Worm (Caenorhabditis elegans) whole organism, L4/young adult: ENCODE data around the gene srbc-79.
"Not testable (repeated sequence)": the region's sequence is repeated elsewhere in the genome, so short reads cannot be mapped to it uniquely, and the experiment has no call there.

ENCODE experiments used
- W03F9.2 ChIP-seq: fragments of 150-350 bp; optimal IDR thresholded peaks from 2 replicates; lab custom pipeline; 2014; ENCODE audit warnings: missing biosample characterization, missing genetic modification characterization
- dao-5 ChIP-seq: sonication (generic microtip); optimal IDR thresholded peaks from 2 replicates; lab custom pipeline; 2016; ENCODE audit warnings: missing genotype, missing genetic modification characterization, moderate library complexity, missing compliant biosample characterization
- him-1 ChIP-seq: sonication (generic microtip); optimal IDR thresholded peaks from 2 replicates; lab custom pipeline; 2016; ENCODE audit warnings: missing genotype, missing genetic modification reagents, missing genetic modification characterization, missing compliant biosample characterization

srbc-79 gene

DNA sequence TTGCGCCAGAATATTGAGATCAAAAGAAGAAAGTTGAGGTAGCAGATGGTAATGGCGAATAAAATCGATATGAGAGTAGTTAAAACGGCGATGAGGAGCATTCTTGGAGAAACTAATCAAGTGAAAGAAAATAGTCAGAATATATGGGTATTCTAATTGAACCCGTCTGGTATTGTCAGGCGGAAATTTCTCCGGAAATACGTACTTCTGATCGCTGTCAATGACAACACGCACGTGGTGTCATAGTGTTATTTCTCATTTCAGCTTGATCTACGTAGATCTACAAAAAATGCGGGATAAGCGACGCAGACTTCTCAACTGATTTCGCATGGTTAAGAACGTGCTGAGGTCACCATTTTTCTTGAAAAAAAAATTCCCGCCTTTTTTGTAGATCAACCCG is at the start of gene srbc-79:
TSS of gene srbc-79 (minus strand) at position 101 of the 400 bp plus-strand sequence.
- TF ChIP-seq dao-5 (no peak), him-1 (tag; lab: Kevin White, UChicago) (no peak), W03F9.2 (tag; lab: Kevin White, UChicago) (no peak)

DNA sequence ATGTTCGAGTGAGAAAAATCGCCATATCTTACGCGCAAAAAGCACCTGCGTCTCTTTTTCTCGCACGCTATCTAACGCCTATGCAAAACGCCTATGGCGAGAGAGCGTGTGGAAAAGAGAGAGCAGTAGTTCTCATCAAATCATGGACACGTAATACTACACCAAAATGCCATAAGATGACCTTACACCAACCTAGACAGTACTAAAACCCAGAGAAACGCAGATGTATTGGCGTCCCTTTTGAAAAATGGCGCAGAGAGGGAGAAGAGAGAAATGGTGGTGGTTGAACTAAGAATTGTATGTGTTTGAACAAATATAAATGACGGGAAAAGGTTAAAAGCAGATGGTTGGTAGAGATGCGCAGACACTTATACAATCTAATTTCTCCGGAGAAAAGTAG is 46.8 kb upstream of the srbc-79 start, which contains the start of gene Y38H6C.16:
TSS of gene Y38H6C.16 (minus strand) at position 293 of the 400 bp plus-strand sequence.
- no peak for TF ChIP-seq dao-5
- TF ChIP-seq him-1 (tag; lab: Kevin White, UChicago), result no peak
- TF ChIP-seq W03F9.2 (tag; lab: Kevin White, UChicago), result no peak

DNA sequence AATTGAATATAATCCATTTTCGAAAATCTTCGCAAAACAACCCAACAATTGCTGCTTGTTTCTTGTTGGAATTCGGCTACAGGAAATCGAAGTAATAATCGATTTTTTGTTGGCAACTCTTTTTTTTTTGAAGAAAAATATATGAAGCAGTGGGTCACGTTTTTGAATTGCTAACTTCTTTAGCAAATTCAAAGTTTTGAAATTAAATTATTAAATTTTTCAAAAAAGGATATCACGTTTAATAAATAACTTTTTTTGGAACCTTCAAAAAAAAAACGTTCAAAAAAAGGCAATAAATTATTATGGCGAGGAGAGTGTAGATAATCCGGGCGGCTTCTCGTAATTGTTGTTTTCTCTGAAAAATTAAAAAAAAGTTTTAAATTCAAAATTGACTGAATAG is 43.9 kb upstream of the srbc-79 start, which contains the start of gene Y38H6C.15:
TSS of gene Y38H6C.15 (minus strand) at position 101 of the 400 bp plus-strand sequence.
- TF ChIP-seq him-1 (tag; lab: Kevin White, UChicago) (no peak), dao-5 (no peak), W03F9.2 (tag; lab: Kevin White, UChicago) (no peak)

DNA sequence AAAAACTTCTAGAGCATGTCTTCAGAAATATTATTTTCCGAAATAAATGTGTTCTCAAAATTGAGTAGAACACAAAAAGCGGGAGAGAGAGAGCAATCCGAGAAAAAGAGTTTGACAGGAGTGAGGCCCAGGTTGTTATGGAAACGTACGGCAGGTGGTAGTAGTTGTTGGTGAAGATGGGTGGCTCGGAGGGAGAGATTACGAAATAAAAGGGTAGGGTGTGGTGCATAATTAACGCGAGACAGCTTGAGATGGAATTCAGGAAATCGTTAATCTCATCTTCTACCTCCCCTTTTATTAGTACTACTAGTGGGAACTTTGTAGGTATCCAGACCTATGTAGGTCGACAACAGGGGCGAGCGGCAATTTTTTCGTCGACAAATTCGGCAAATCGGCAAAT is 41.8 kb upstream of the srbc-79 start, which contains the start of gene famh-161:
TSS of gene famh-161 (minus strand) at position 101 of the 400 bp plus-strand sequence.
- TF ChIP-seq dao-5, result no peak
- TF ChIP-seq him-1 (tag; lab: Kevin White, UChicago), result no peak
- no peak for TF ChIP-seq W03F9.2 (tag; lab: Kevin White, UChicago)

DNA sequence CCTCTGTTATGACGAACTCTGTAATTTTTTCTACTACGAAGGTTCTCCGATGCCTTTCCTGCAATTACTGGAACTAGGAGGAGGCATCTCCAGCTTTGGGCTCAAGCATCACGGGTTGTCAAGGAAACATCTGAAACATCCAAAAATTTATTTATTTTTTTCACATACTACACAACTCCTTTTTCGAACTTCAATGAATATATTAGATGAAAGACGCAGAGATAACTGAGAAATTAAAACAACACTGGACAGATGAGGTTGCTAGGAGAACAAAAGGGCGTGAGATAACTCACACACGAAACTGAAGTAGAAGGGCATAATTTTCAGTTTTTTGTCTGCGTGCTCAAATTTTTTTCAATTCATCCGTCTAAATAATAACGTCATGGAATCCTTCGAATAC is 35.2 kb upstream of the srbc-79 start, which contains the start of gene Y38H6C.13:
TSS of gene Y38H6C.13 (plus strand) at position 301 of the 400 bp plus-strand sequence.
- no peak for TF ChIP-seq dao-5
- no peak for TF ChIP-seq him-1 (tag; lab: Kevin White, UChicago)
- no peak for TF ChIP-seq W03F9.2 (tag; lab: Kevin White, UChicago)

DNA sequence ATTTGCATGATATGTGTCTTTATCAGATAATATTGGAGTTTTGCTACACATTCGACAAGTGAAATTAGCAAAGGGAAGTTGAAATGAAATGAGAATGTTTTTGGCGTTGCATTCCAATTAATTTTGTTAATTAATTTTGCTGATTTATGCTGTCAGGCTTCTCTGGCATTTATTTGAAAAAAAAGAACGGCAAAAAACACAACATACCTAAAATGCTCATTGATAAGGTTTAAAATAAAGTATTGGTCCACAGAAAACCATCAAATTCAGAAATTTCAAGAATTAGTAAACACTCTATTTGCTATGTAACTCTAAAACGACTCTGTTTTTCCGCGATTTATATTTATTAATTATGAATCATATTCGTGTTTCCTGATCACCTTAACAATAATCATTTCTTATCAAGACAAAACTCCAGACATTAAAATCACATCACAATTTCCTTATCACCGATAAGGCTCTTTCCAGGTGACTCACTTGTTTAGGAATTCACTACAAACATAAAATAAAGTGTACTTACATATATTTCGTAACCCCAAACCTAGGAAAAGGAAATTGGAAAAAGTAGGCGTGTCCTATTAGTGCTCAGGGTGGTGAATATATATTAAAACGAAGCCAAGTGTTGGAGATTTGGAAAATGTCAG is 33.7 kb upstream of the srbc-79 start, which contains the start of the genes srh-166 and Y38H6C.24:
TSS of gene srh-166 (minus strand) at position 51 of the 644 bp plus-strand sequence.
TSS of gene Y38H6C.24 (plus strand) at position 620 of the 644 bp plus-strand sequence.
- no peak for TF ChIP-seq him-1 (tag; lab: Kevin White, UChicago)

DNA sequence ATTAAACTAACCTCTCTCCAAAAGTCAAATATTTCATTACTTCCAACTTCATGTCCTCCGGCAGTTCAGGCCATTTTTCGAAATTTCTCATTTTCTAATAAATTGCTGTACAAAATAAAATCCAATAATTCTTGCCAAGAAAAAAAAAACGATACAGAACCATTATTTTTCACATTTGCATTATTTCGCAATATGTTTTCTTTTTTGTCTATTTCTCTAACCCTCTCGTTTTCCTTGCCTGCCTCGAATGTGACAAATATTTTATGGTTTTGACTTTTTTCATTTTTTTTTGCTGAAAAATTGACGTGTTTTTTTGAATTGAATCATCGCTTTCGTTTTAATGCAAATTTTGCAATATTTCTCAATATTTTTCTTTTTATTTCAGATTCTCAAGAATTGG is 29.9 kb upstream of the srbc-79 start, which contains the start of the genes Y38H6C.9 and fbxa-150:
TSS of gene Y38H6C.9 (minus strand) at position 52 of the 400 bp plus-strand sequence.
TSS of gene fbxa-150 (plus strand) at position 380 of the 400 bp plus-strand sequence.
- no peak for TF ChIP-seq dao-5
- TF ChIP-seq W03F9.2 (tag; lab: Kevin White, UChicago), result no peak

DNA sequence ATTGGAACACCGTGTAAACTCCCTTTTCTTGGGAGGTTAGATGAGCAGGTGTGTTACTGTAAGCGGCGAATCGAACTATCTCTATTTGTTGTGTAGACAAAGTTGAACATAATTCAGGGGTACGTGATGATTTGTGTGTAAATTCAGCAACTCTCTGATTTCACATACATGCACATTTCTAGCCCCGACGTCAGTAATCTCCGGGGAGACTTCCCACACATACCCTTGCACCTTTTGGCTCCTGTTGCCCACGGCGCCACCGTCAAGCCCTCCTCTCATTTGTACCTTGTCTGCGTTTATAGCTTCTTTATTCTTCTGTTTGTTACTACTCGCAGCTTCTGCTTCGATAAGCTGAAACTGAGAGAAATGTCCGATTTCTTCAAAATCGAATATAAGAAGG is 26.6 kb upstream of the srbc-79 start, which contains the start of gene Y38H6C.25:
TSS of gene Y38H6C.25 (plus strand) at position 301 of the 400 bp plus-strand sequence.
- no peak for TF ChIP-seq him-1 (tag; lab: Kevin White, UChicago)
- TF ChIP-seq W03F9.2 (tag; lab: Kevin White, UChicago), result no peak
- no peak for TF ChIP-seq dao-5

DNA sequence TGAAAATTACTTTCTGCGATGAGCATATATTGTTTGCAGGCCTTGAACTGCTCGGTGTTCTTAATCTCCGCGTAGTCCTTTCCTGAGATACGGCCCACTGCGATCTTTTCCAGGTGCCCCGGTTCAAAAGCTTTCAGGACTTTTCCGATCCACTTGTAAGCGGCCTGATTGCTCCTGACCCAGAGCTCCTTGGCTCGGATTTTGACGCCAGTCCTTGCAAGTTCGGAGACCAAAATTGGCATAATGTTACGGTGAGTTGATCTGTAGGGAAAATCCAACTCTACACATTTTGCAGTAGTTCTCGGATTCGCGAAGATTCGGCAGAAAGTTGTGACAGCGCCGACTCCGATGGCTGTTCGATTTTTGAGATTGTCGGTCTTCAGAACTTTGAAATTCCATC is 24.7 kb upstream of the srbc-79 start:
- no peak for TF ChIP-seq him-1 (tag; lab: Kevin White, UChicago)
- TF ChIP-seq W03F9.2 (tag; lab: Kevin White, UChicago), result no peak
- TF ChIP-seq dao-5, result no peak

DNA sequence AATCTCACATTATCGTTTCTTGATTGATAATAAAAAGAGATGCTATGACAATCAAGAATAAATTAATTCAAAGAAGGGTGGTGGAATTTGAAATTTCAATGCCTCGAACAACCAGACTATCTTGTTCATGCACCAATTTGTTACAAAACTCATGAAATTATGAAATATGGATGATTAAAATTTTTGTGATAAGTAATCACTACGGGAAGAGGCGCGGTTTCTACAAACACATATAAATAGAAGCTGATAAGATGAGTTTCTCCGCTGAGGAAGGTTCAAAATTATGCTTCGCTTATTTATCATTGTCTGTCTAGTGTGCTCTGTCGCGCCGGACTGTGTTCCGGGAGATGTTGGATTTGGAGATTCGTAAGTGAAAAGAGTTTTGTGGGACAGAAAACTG is 22.2 kb upstream of the srbc-79 start:
- TF ChIP-seq dao-5 (no peak), him-1 (tag; lab: Kevin White, UChicago) (no peak), W03F9.2 (tag; lab: Kevin White, UChicago) (no peak)

DNA sequence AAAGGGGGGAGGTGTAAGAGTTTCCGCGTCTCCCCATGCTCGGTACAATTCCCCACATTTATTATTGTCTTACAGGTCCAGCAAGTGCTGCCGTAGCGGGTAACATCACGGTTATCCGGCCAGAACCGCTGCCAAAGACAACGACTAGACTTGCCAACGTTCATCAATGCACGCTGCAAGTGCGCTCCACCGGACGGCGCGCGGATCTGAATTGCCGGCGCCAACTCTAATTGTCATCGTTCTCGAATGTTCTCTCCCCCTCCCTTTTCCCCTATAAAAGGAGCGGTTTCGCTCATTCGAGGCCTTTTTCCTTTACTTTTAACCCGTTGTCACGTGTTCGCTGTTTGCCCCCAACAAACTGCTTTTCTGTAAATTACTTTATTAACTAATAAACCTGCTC is 21.4 kb upstream of the srbc-79 start, which contains the start of gene Y38H6C.8:
TSS of gene Y38H6C.8 (plus strand) at position 301 of the 400 bp plus-strand sequence.
- not testable (repeated sequence) for TF ChIP-seq W03F9.2 (tag; lab: Kevin White, UChicago); dao-5; him-1 (tag; lab: Kevin White, UChicago)

DNA sequence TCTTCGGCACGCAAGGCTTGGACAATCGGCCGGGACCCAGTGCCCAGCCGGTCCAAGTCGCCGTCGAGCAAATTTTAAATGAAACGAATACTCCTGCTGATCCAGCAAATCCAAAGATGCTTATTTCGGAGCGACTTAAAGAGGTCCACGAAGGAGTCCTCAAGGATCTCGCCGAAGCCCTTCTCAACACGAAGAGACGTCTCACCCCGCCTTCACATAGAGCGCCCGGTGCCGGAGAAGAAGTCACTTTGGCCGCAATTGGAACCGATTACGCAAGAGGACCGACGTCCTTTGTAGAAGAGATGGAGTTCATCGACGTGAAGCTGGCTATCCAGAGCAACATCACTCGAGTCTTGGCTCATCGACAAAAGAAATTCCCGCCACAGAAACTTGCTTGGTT is 17.1 kb upstream of the srbc-79 start:
- TF ChIP-seq W03F9.2 (tag; lab: Kevin White, UChicago), result no peak
- no peak for TF ChIP-seq dao-5
- no peak for TF ChIP-seq him-1 (tag; lab: Kevin White, UChicago)

DNA sequence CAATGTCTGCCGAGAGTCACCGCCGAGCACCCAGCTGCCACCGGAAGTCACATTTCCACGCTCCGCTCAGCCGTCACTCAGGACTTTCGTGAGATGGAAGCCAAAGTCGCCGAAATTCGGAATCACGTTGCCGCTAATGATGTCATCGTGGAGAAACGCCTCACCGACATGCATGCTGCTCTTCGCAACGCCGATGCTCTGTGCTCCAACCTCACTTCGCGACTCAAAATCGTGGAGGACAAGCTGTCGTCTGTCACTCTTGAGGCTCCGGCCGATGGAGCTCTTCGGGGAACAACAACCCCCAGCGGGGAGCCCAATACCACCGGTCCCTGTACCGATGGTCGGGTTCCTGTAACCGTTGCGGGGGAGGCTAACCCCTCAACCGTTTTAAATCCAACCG is 14.3 kb upstream of the srbc-79 start:
- no peak for TF ChIP-seq him-1 (tag; lab: Kevin White, UChicago)
- no peak for TF ChIP-seq dao-5
- no peak for TF ChIP-seq W03F9.2 (tag; lab: Kevin White, UChicago)

DNA sequence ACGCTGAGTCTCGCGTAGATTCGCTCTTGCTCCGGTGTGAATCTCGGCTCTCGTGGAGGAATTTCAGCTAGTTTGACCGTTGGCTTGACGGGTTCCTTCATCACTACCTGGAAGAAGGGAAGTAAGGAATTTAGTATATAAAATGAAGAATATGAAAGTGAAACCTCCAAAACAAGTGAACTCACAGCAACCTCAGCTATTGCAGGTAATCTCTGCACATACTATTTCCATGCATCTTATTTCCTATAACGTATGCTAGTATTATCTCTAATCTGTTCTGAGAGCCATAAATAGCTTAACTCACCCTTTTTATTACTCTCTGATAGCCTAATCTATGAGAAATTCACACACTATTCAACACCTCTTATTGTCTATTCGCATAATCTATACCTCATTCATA is 12.7 kb upstream of the srbc-79 start, which contains the start of gene Y38H6C.4:
TSS of gene Y38H6C.4 (minus strand) at position 101 of the 400 bp plus-strand sequence.
- TF ChIP-seq W03F9.2 (tag; lab: Kevin White, UChicago) (no peak), dao-5 (no peak), him-1 (tag; lab: Kevin White, UChicago) (no peak)
